Fruit fly (Drosophila melanogaster) whole organism: Measurements from ENCODE around the gene CG33296.

Experiments used
- CG8478 ChIP-seq: fragments of >200 bp; optimal IDR thresholded peaks from 2 replicates; lab custom pipeline; 2018; ENCODE audit warnings: inconsistent platforms
- psq ChIP-seq: fragments of >200 bp; optimal IDR thresholded peaks from 2 replicates; lab custom pipeline; 2017

DNA sequence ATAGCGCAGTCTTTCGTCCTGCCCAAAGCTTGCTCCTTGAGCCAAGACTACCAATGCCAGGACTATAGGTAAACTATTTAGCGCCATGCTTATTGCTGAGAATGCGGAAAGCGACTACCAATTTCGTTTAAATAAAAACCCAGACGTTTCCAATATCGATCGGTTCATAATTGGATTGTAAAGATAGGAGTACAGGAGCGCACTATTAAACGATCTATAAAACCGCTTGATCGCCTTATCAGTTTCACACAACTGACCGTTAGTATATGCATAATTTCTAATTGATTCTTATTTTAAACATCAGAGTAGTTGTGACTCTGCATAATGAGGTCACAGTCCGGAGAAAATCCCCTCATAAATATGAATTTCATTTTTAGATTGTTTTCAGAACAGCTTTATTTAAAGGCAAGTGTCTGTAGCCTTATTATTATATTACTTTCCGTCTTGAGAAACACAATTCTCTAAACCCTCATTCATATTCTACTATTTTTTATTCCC, 23.8 kb downstream of the CG33296 start, which contains the start of the genes CG7025 and CG43235:
- TF ChIP-seq CG8478 (lab: Kevin White, UChicago) (no peak), psq (no peak)
